Fruit fly (Drosophila melanogaster): ENCODE measurements around the gene lds.

lds gene

DNA sequence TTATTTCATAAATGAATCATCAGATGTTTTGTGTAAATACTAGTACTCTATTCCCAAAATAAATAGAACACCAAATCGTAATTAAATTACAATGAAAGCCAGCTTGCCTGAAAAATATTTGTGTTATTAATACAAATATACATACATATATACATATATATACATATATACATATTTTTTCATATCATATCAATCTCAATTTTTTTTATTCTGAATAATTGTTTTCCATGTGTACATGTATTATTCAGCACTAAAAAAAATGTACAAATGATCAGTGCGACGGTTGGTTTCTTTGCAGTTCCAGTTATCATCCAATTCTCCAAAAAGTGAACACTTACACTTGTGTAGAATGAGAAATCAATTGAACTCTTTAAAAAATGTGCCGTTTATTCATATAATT is 6.7 kb upstream of the lds start, which contains the start of gene kipf:
Gene kipf (plus strand): TSS at position 301 of the 400 bp plus-strand sequence.
- peak; percentile 50 for TF ChIP-seq pad (GFP tag; optimal IDR thresholded peaks at IDR 0.05)
- no peak for TF ChIP-seq toe (GFP tag; optimal IDR thresholded peaks at IDR 0.05)
- TF ChIP-seq cic (GFP tag; optimal IDR thresholded peaks at IDR 0.05) = no peak
- no peak for TF ChIP-seq Clk (GFP tag; optimal IDR thresholded peaks at IDR 0.05)
- no peak for TF ChIP-seq CG7101 (tag; optimal IDR thresholded peaks at IDR 0.05)
- TF ChIP-seq ovo (GFP tag; optimal IDR thresholded peaks at IDR 0.05) = peak; percentile 67
- no peak for TF ChIP-seq Mnt (GFP tag; optimal IDR thresholded peaks at IDR 0.05)
- no peak for TF ChIP-seq kay (GFP tag; ENCODE audit: borderline replicate concordance)
- no peak for TF ChIP-seq CG5204 (GFP tag; optimal IDR thresholded peaks at IDR 0.05)
- no peak for TF ChIP-seq CG14711 (tag; optimal IDR thresholded peaks at IDR 0.05)

DNA sequence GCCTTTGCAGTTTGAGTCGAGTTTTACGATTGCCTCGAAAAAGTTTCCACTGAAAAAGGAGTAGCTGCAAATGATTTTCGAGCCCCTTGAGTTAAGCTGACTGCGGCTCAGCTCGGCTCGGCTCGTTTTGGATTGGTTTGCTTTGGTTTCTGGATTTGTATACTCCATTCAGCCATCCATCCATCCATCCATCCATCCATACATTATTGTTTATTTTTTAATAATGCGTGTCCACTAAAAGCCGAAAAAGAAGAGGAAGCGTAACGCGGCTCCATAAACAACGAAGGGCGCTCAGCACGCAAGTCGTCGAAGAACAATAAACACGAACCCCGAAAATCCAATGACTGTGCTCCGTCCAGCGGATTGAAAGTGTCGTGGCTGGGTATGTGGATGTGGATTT is 6.1 kb downstream of the lds start:
- no peak for TF ChIP-seq kay (GFP tag; ENCODE audit: borderline replicate concordance)
- TF ChIP-seq CG7045 (GFP tag; optimal IDR thresholded peaks at IDR 0.05) = no peak
- TF ChIP-seq pad (GFP tag; optimal IDR thresholded peaks at IDR 0.05) = no peak

- TF ChIP-seq CG5204 (GFP tag; optimal IDR thresholded peaks at IDR 0.05) (no peak), CG7101 (tag; optimal IDR thresholded peaks at IDR 0.05) (no peak), Clk (GFP tag; optimal IDR thresholded peaks at IDR 0.05) (no peak), Mnt (GFP tag; optimal IDR thresholded peaks at IDR 0.05) (no peak), CG11617 (GFP tag; optimal IDR thresholded peaks at IDR 0.05) (no peak), kay (GFP tag; ENCODE audit: borderline replicate concordance) (no peak), CG33017 (tag; optimal IDR thresholded peaks at IDR 0.05) (no peak), CG14711 (tag; optimal IDR thresholded peaks at IDR 0.05) (no peak), tj (GFP tag; optimal IDR thresholded peaks at IDR 0.05) (no peak), ovo (GFP tag; optimal IDR thresholded peaks at IDR 0.05) (no peak), CG12768 (GFP tag; optimal IDR thresholded peaks at IDR 0.05) (no peak), cic (GFP tag; optimal IDR thresholded peaks at IDR 0.05) (no peak), CG1620 (GFP tag; optimal IDR thresholded peaks at IDR 0.05) (no peak), pad (GFP tag; optimal IDR thresholded peaks at IDR 0.05) (no peak)
Observed at dm6 chr3R:7936786-7937363, 16.6 kb downstream of the lds start.

- TF ChIP-seq cic (GFP tag; optimal IDR thresholded peaks at IDR 0.05) (peak; percentile 15), Crg-1 (GFP tag; optimal IDR thresholded peaks at IDR 0.05) (no peak), toe (GFP tag; optimal IDR thresholded peaks at IDR 0.05) (no peak), pad (GFP tag; optimal IDR thresholded peaks at IDR 0.05) (peak; percentile 16), tj (GFP tag; optimal IDR thresholded peaks at IDR 0.05) (peak; percentile 51), CG5204 (GFP tag; optimal IDR thresholded peaks at IDR 0.05) (peak; percentile 68), CG7101 (tag; optimal IDR thresholded peaks at IDR 0.05) (peak; percentile 64), cnc (optimal IDR thresholded peaks at IDR 0.05) (peak in 1 of 2 experiments; percentile 14), bab1 (GFP tag; optimal IDR thresholded peaks at IDR 0.05) (no peak), CG33017 (tag; optimal IDR thresholded peaks at IDR 0.05) (peak; percentile 68), Mnt (GFP tag; optimal IDR thresholded peaks at IDR 0.05) (peak; percentile 46), kay (GFP tag; ENCODE audit: borderline replicate concordance) (no peak), CG14711 (tag; optimal IDR thresholded peaks at IDR 0.05) (peak; percentile 85), Hr96 (GFP tag; optimal IDR thresholded peaks at IDR 0.05) (peak; percentile 26), CG7045 (GFP tag; optimal IDR thresholded peaks at IDR 0.05) (peak; percentile 5), CG11617 (GFP tag; optimal IDR thresholded peaks at IDR 0.05) (peak; percentile 80), ovo (GFP tag; optimal IDR thresholded peaks at IDR 0.05) (no peak), Clk (GFP tag; optimal IDR thresholded peaks at IDR 0.05) (no peak), CG1620 (GFP tag; optimal IDR thresholded peaks at IDR 0.05) (no peak), CG12768 (GFP tag; optimal IDR thresholded peaks at IDR 0.05) (peak; percentile 65)
Observed at dm6 chr3R:7944699-7945349, 24.6 kb downstream of the lds start.

DNA sequence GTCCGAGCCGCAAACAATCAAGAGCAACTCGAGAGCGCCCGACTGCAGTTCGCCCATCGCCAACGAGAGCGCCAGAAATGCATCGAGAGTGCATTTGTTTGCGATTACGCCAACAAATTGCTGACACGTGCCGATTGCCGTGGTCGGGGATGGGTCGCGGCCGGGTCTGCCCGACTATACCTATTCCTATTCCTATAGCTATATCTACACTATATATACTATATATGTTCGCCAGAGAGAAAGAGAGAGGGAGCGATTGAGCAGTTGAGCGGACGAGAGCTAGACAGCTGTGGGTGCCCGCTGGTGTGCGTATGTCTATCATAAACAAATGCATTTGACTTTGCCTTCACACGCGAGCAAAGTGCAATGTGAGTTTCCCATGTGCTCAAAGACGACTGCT is 27.1 kb downstream of the lds start:
- TF ChIP-seq CG5204 (GFP tag; optimal IDR thresholded peaks at IDR 0.05) = no peak
- peak; percentile 5 for TF ChIP-seq CG7101 (tag; optimal IDR thresholded peaks at IDR 0.05)
- TF ChIP-seq Clk (GFP tag; optimal IDR thresholded peaks at IDR 0.05) = peak; percentile 52
- peak; percentile 83 for TF ChIP-seq CG12768 (GFP tag; optimal IDR thresholded peaks at IDR 0.05)
- peak; percentile 44 for TF ChIP-seq Hr96 (GFP tag; optimal IDR thresholded peaks at IDR 0.05)
- TF ChIP-seq cnc (optimal IDR thresholded peaks at IDR 0.05) = no peak
- peak; percentile 18 for TF ChIP-seq CG14711 (tag; optimal IDR thresholded peaks at IDR 0.05)
- TF ChIP-seq tj (GFP tag; optimal IDR thresholded peaks at IDR 0.05) = peak; percentile 80
- no peak for TF ChIP-seq Crg-1 (GFP tag; optimal IDR thresholded peaks at IDR 0.05)
- peak; percentile 24 for TF ChIP-seq CG11617 (GFP tag; optimal IDR thresholded peaks at IDR 0.05)
- no peak for TF ChIP-seq CG1620 (GFP tag; optimal IDR thresholded peaks at IDR 0.05)
- TF ChIP-seq kay (GFP tag; ENCODE audit: borderline replicate concordance) = peak; percentile 97
- TF ChIP-seq ovo (GFP tag; optimal IDR thresholded peaks at IDR 0.05) = no peak
- TF ChIP-seq CG33017 (tag; optimal IDR thresholded peaks at IDR 0.05) = peak; percentile 40
- peak; percentile 92 for TF ChIP-seq cic (GFP tag; optimal IDR thresholded peaks at IDR 0.05)
- peak; percentile 96 for TF ChIP-seq Mnt (GFP tag; optimal IDR thresholded peaks at IDR 0.05)
- TF ChIP-seq CG7045 (GFP tag; optimal IDR thresholded peaks at IDR 0.05) = peak; percentile 4
- TF ChIP-seq bab1 (GFP tag; optimal IDR thresholded peaks at IDR 0.05) = peak; percentile 50
- peak; percentile 41 for TF ChIP-seq toe (GFP tag; optimal IDR thresholded peaks at IDR 0.05)
- peak; percentile 28 for TF ChIP-seq pad (GFP tag; optimal IDR thresholded peaks at IDR 0.05)

dm6 chr3R:7950147-7950546 is 29.9 kb downstream of the lds start:
- no peak for TF ChIP-seq CG12768 (GFP tag; optimal IDR thresholded peaks at IDR 0.05)
- TF ChIP-seq Clk (GFP tag; optimal IDR thresholded peaks at IDR 0.05) = no peak
- no peak for TF ChIP-seq Crg-1 (GFP tag; optimal IDR thresholded peaks at IDR 0.05)
- TF ChIP-seq CG33017 (tag; optimal IDR thresholded peaks at IDR 0.05) = no peak
- no peak for TF ChIP-seq CG14711 (tag; optimal IDR thresholded peaks at IDR 0.05)
- TF ChIP-seq CG7101 (tag; optimal IDR thresholded peaks at IDR 0.05) = no peak
- TF ChIP-seq Hr96 (GFP tag; optimal IDR thresholded peaks at IDR 0.05) = no peak
- TF ChIP-seq Mnt (GFP tag; optimal IDR thresholded peaks at IDR 0.05) = no peak
- TF ChIP-seq ovo (GFP tag; optimal IDR thresholded peaks at IDR 0.05) = no peak
- TF ChIP-seq CG11617 (GFP tag; optimal IDR thresholded peaks at IDR 0.05) = no peak
- TF ChIP-seq CG7045 (GFP tag; optimal IDR thresholded peaks at IDR 0.05) = no peak
- TF ChIP-seq tj (GFP tag; optimal IDR thresholded peaks at IDR 0.05) = no peak
- TF ChIP-seq pad (GFP tag; optimal IDR thresholded peaks at IDR 0.05) = no peak
- no peak for TF ChIP-seq CG1620 (GFP tag; optimal IDR thresholded peaks at IDR 0.05)
- TF ChIP-seq cic (GFP tag; optimal IDR thresholded peaks at IDR 0.05) = no peak
- TF ChIP-seq kay (GFP tag; ENCODE audit: borderline replicate concordance) = no peak
- no peak for TF ChIP-seq toe (GFP tag; optimal IDR thresholded peaks at IDR 0.05)
